Worm (Caenorhabditis elegans) whole organism, midembryonic: ENCODE data around the gene C30H6.9.

Experiments used
- cog-1 ChIP-seq: sonication (generic microtip); optimal IDR thresholded peaks from 2 replicates; lab custom pipeline; 2016; ENCODE audit warnings: missing genetic modification characterization, missing compliant biosample characterization
- flt-1 ChIP-seq: fragments of 200-800 bp; sonication (Bioruptor generic); IDR thresholded peaks from 2 replicates; pipeline ENCODE4 v1.3.6; 2022; ENCODE audit warnings: missing genetic modification characterization, missing compliant biosample characterization
- klf-2 ChIP-seq: fragments of 200-800 bp; sonication (Bioruptor generic); conservative IDR thresholded peaks from 2 replicates; pipeline ENCODE4 v1.3.6; 2022; ENCODE audit warnings: missing genetic modification reagents, missing genetic modification characterization, missing compliant biosample characterization
- ztf-23 ChIP-seq: fragments of 200-800 bp; sonication (Bioruptor generic); IDR thresholded peaks from 2 replicates; pipeline ENCODE4 v1.3.6; 2022; ENCODE audit warnings: missing genetic modification reagents, missing genetic modification characterization, missing compliant biosample characterization

DNA sequence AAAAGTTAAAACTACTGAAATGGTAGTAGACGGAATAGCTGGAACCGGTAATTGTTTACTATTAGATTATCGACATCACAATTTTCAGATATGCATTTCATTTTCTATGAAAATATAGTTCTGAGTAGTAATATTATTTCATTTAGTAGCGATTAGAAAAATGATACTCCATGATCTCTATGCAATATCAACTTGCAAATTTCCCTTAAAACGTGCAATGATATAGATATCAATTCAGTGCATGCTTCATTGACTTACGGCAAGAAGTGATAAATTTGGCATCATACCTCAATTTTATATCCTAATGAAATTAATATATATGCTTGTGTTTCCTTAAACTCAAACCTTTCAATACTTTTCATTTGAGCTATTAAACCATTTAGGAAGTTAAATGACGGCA is 37.3 kb downstream of the C30H6.9 start, which contains the start of gene C49C3.21:
- no peak for TF ChIP-seq flt-1
- TF ChIP-seq cog-1 (tag; lab: Kevin White, UChicago) = no peak
- no peak for TF ChIP-seq ztf-23 (GFP tag; lab: Robert Waterston, UW)
- no peak for TF ChIP-seq klf-2 (GFP tag; lab: Robert Waterston, UW)
